Worm (Caenorhabditis elegans) whole organism, L4/young adult: ENCODE data around the gene F19G12.4.

ENCODE experiments used
- W03F9.2 ChIP-seq: fragments of 150-350 bp; optimal IDR thresholded peaks from 2 replicates; lab custom pipeline; 2014; ENCODE audit warnings: missing biosample characterization, missing genetic modification characterization
- dao-5 ChIP-seq: sonication (generic microtip); optimal IDR thresholded peaks from 2 replicates; lab custom pipeline; 2016; ENCODE audit warnings: missing genotype, missing genetic modification characterization, moderate library complexity, missing compliant biosample characterization

DNA sequence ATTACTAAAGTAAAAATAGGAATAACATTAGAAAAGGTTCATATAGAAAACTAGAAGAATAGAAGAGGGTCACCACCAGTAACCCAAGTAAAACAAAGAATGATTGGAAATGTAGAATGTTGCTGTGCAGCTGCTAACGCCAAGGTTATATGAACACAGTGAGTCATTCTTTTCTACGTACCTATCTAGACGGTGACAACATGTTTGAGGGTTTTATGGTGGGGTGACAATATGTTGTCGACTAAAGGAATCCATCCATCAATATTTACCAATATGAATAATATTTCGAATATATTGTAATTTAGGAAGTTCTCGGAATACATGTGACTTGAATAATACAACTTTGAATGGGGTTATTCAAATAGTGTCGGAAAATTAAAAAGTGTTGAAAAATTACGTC lies 15.8 kb upstream of the F19G12.4 start, which contains the start of gene ZK402.5:
- no peak for TF ChIP-seq dao-5
- TF ChIP-seq W03F9.2 (tag; lab: Kevin White, UChicago): no peak
